Worm (Caenorhabditis elegans) whole organism, young adult: ENCODE measurements around the gene rpl-29.

Experiments
- B0035.1 ChIP-seq: sonication (generic microtip); optimal IDR thresholded peaks from 2 replicates; lab custom pipeline; 2016; ENCODE audit warnings: missing genetic modification characterization, mild to moderate bottlenecking, missing compliant biosample characterization, missing genotype, missing genetic modification reagents
- B0261.1 ChIP-seq: sonication (generic microtip); optimal IDR thresholded peaks from 2 replicates; lab custom pipeline; 2016; ENCODE audit warnings: mild to moderate bottlenecking, missing genetic modification characterization, moderate library complexity, missing compliant biosample characterization
- C06A6.2 ChIP-seq: fragments of 200-800 bp; sonication (Bioruptor generic); conservative IDR thresholded peaks from 2 replicates; pipeline ENCODE4 v1.3.6; 2022; ENCODE audit warnings: missing genetic modification characterization, missing compliant biosample characterization
- F33H1.4 ChIP-seq: fragments of 200-800 bp; sonication (Bioruptor generic); IDR thresholded peaks from 2 replicates; pipeline ENCODE4 v1.3.6; 2022; ENCODE audit warnings: missing genetic modification reagents, missing genetic modification characterization, missing compliant biosample characterization
- F49E8.2 ChIP-seq: sonication (generic microtip); optimal IDR thresholded peaks from 3 replicates; lab custom pipeline; 2017; ENCODE audit warnings: missing genetic modification characterization, mild to moderate bottlenecking, missing compliant biosample characterization, antibody characterized with exemption, moderate library complexity; ENCODE audit not compliant: insufficient read depth
- F52B5.7 ChIP-seq: sonication (generic microtip); optimal IDR thresholded peaks from 2 replicates; lab custom pipeline; 2016; ENCODE audit warnings: mild to moderate bottlenecking, missing genetic modification characterization, missing compliant biosample characterization
- F57C9.4 ChIP-seq: sonication (generic microtip); optimal IDR thresholded peaks from 2 replicates; lab custom pipeline; 2017; ENCODE audit warnings: mild to moderate bottlenecking, missing genetic modification characterization, missing compliant biosample characterization
- K12H6.12 ChIP-seq: fragments of 200-800 bp; sonication (Bioruptor generic); optimal IDR thresholded peaks from 2 replicates; lab custom pipeline; 2018; ENCODE audit warnings: mild to moderate bottlenecking, missing genetic modification characterization, missing compliant biosample characterization
- Y67H2A.10 ChIP-seq: fragments of 200-800 bp; sonication (Bioruptor generic); conservative IDR thresholded peaks from 2 replicates; pipeline ENCODE4 v1.3.6; 2022; ENCODE audit warnings: missing genetic modification reagents, missing genetic modification characterization, missing compliant biosample characterization
- ZK185.1 ChIP-seq: sonication (generic microtip); optimal IDR thresholded peaks from 2 replicates; lab custom pipeline; 2016; ENCODE audit warnings: mild to moderate bottlenecking, missing genetic modification characterization, missing compliant biosample characterization; ENCODE audit not compliant: poor library complexity, severe bottlenecking
- ama-1 ChIP-seq, 3 experiments: fragments of 150-350 bp in 1 of 3; sonication (generic microtip) in 2 of 3; optimal IDR thresholded peaks; 2 replicates each; lab custom pipeline; 2014 to 2018; ENCODE audit warnings: missing biosample characterization in 2 of 3, missing genetic modification characterization in 2 of 3, missing genetic modification reagents in 2 of 3
- attf-5 ChIP-seq: fragments of 200-800 bp; sonication (Bioruptor generic); optimal IDR thresholded peaks from 2 replicates; lab custom pipeline; 2018; ENCODE audit warnings: mild to moderate bottlenecking, missing genetic modification characterization, missing compliant biosample characterization
- bed-1 ChIP-seq: fragments of 200-800 bp; sonication (Bioruptor generic); IDR thresholded peaks from 2 replicates; pipeline ENCODE4 v1.3.6; 2022; ENCODE audit warnings: missing genetic modification reagents, missing genetic modification characterization, missing compliant biosample characterization
- cebp-2 ChIP-seq: fragments of 200-800 bp; sonication (Bioruptor generic); IDR thresholded peaks from 2 replicates; pipeline ENCODE4 v1.3.6; 2022; ENCODE audit warnings: missing genetic modification characterization, missing compliant biosample characterization
- ceh-100 ChIP-seq: fragments of 200-800 bp; sonication (Bioruptor generic); IDR thresholded peaks from 2 replicates; pipeline ENCODE4 v1.3.6; 2022; ENCODE audit warnings: missing genetic modification reagents, missing genetic modification characterization, missing compliant biosample characterization
- ceh-27 ChIP-seq: fragments of 200-800 bp; sonication (Bioruptor generic); optimal IDR thresholded peaks from 2 replicates; lab custom pipeline; 2018; ENCODE audit warnings: mild to moderate bottlenecking, missing genetic modification characterization, moderate library complexity, missing compliant biosample characterization
- ceh-40 ChIP-seq: fragments of 200-800 bp; sonication (Bioruptor generic); IDR thresholded peaks from 2 replicates; pipeline ENCODE4 v1.3.6; 2022; ENCODE audit warnings: missing genetic modification characterization, missing compliant biosample characterization
- ceh-58 ChIP-seq: fragments of 200-800 bp; sonication (Bioruptor generic); IDR thresholded peaks from 2 replicates; pipeline ENCODE4 v1.3.6; 2022; ENCODE audit warnings: missing genetic modification characterization, missing compliant biosample characterization
- ceh-91 ChIP-seq: fragments of 200-800 bp; sonication (Bioruptor generic); IDR thresholded peaks from 2 replicates; pipeline ENCODE4 v1.3.6; 2022; ENCODE audit warnings: missing genetic modification reagents, missing genetic modification characterization, missing compliant biosample characterization
- dox-1 ChIP-seq: fragments of 200-800 bp; sonication (Bioruptor generic); IDR thresholded peaks from 2 replicates; pipeline ENCODE4 v1.3.6; 2022; ENCODE audit warnings: missing genetic modification reagents, missing genetic modification characterization, missing compliant biosample characterization
- ets-4 ChIP-seq: fragments of 200-800 bp; sonication (Bioruptor generic); optimal IDR thresholded peaks from 2 replicates; lab custom pipeline; 2018; ENCODE audit warnings: mild to moderate bottlenecking, missing genetic modification characterization, missing compliant biosample characterization
- hmg-20 ChIP-seq: fragments of 200-800 bp; sonication (Bioruptor generic); IDR thresholded peaks from 2 replicates; pipeline ENCODE4 v1.3.6; 2022; ENCODE audit warnings: missing genetic modification reagents, missing genetic modification characterization, missing compliant biosample characterization
- let-607 ChIP-seq, 2 experiments: fragments of 200-800 bp in 1 of 2; sonication (Bioruptor generic) in 1 of 2; sonication (generic microtip) in 1 of 2; optimal IDR thresholded peaks; 2 replicates each; lab custom pipeline; 2016 to 2018; ENCODE audit warnings: mild to moderate bottlenecking in 2 of 2, missing compliant biosample characterization in 2 of 2, missing genetic modification characterization in 2 of 2, moderate library complexity in 2 of 2, missing genotype in 1 of 2
- lin-26 ChIP-seq: fragments of 200-800 bp; sonication (Bioruptor generic); IDR thresholded peaks from 2 replicates; pipeline ENCODE4 v1.3.6; 2022; ENCODE audit warnings: missing genetic modification reagents, missing genetic modification characterization, missing compliant biosample characterization
- lin-54 ChIP-seq: fragments of 200-800 bp; sonication (Bioruptor generic); optimal IDR thresholded peaks from 2 replicates; lab custom pipeline; 2018; ENCODE audit warnings: mild to moderate bottlenecking, missing genetic modification characterization, missing compliant biosample characterization
- lsl-1 ChIP-seq: fragments of 200-800 bp; sonication (Bioruptor generic); optimal IDR thresholded peaks from 2 replicates; lab custom pipeline; 2018; ENCODE audit warnings: mild to moderate bottlenecking, missing genetic modification characterization, moderate library complexity, missing compliant biosample characterization
- madf-10 ChIP-seq: sonication (generic microtip); optimal IDR thresholded peaks from 2 replicates; lab custom pipeline; 2016; ENCODE audit warnings: mild to moderate bottlenecking, missing genetic modification characterization, missing compliant biosample characterization
- madf-3 ChIP-seq: fragments of 200-800 bp; sonication (Bioruptor generic); IDR thresholded peaks from 2 replicates; pipeline ENCODE4 v1.3.6; 2022; ENCODE audit warnings: missing genetic modification reagents, missing genetic modification characterization, missing compliant biosample characterization
- madf-6 ChIP-seq: fragments of 200-800 bp; sonication (Bioruptor generic); IDR thresholded peaks from 2 replicates; pipeline ENCODE4 v1.3.6; 2022; ENCODE audit warnings: missing genetic modification reagents, missing genetic modification characterization, missing compliant biosample characterization
- mcd-1 ChIP-seq: fragments of 200-800 bp; sonication (Bioruptor generic); IDR thresholded peaks from 2 replicates; pipeline ENCODE4 v1.3.6; 2022; ENCODE audit warnings: missing genetic modification reagents, missing genetic modification characterization, missing compliant biosample characterization
- mes-4 ChIP-seq: sonication (generic microtip); optimal IDR thresholded peaks from 2 replicates; lab custom pipeline; 2016; ENCODE audit warnings: missing genotype, missing genetic modification characterization, missing compliant biosample characterization
- nhr-120 ChIP-seq: fragments of 200-800 bp; sonication (Bioruptor generic); IDR thresholded peaks from 2 replicates; pipeline ENCODE4 v1.3.6; 2022; ENCODE audit warnings: missing genetic modification characterization, missing compliant biosample characterization
- nhr-80 ChIP-seq: sonication (generic microtip); optimal IDR thresholded peaks from 2 replicates; lab custom pipeline; 2016; ENCODE audit warnings: missing genetic modification characterization, missing compliant biosample characterization
- pha-4 ChIP-seq: fragments of 150-350 bp; sonication (generic microtip); optimal IDR thresholded peaks from 2 replicates; lab custom pipeline; 2014; ENCODE audit warnings: missing biosample characterization, missing genetic modification reagents, missing genetic modification characterization
- sdz-38 ChIP-seq: sonication (generic microtip); optimal IDR thresholded peaks from 2 replicates; lab custom pipeline; 2016; ENCODE audit warnings: missing genotype, missing genetic modification characterization, missing compliant biosample characterization
- snpc-1.1 ChIP-seq: sonication (generic microtip); optimal IDR thresholded peaks from 2 replicates; lab custom pipeline; 2017; ENCODE audit warnings: missing genetic modification characterization, mild to moderate bottlenecking, missing compliant biosample characterization, antibody characterized with exemption, moderate library complexity, missing genotype, missing genetic modification reagents; ENCODE audit not compliant: insufficient read depth
- snpc-1.3 ChIP-seq: sonication (generic microtip); optimal IDR thresholded peaks from 2 replicates; lab custom pipeline; 2017; ENCODE audit warnings: missing genetic modification characterization, mild to moderate bottlenecking, missing compliant biosample characterization, antibody characterized with exemption, moderate library complexity, missing genotype, missing genetic modification reagents; ENCODE audit not compliant: insufficient read depth
- sptf-2 ChIP-seq: fragments of 200-800 bp; sonication (Bioruptor generic); optimal IDR thresholded peaks from 2 replicates; lab custom pipeline; 2018; ENCODE audit warnings: mild to moderate bottlenecking, missing genetic modification characterization, missing compliant biosample characterization
- tbp1 ChIP-seq: fragments of 200-800 bp; sonication (Bioruptor generic); optimal IDR thresholded peaks from 2 replicates; lab custom pipeline; 2018; ENCODE audit warnings: mild to moderate bottlenecking, missing genetic modification characterization, missing compliant biosample characterization
- tbx-9 ChIP-seq: sonication (generic microtip); optimal IDR thresholded peaks from 2 replicates; lab custom pipeline; 2016; ENCODE audit warnings: borderline replicate concordance, missing genetic modification characterization, inconsistent platforms, missing compliant biosample characterization
- tlf-1 ChIP-seq: fragments of 200-800 bp; sonication (Bioruptor generic); optimal IDR thresholded peaks from 2 replicates; lab custom pipeline; 2018; ENCODE audit warnings: mild to moderate bottlenecking, missing genetic modification characterization, missing compliant biosample characterization
- unc-62 ChIP-seq: fragments of 150-350 bp; optimal IDR thresholded peaks from 2 replicates; lab custom pipeline; 2014; ENCODE audit warnings: missing biosample characterization, missing genetic modification reagents, missing genetic modification characterization
- zim-3 ChIP-seq: sonication (generic microtip); optimal IDR thresholded peaks from 2 replicates; lab custom pipeline; 2017; ENCODE audit warnings: mild to moderate bottlenecking, missing genetic modification characterization, moderate library complexity, missing compliant biosample characterization
- ztf-18 ChIP-seq: sonication (generic microtip); optimal IDR thresholded peaks from 2 replicates; lab custom pipeline; 2016; ENCODE audit warnings: missing genotype, mild to moderate bottlenecking, missing genetic modification characterization, missing compliant biosample characterization
- ztf-22 ChIP-seq: fragments of 200-800 bp; sonication (Bioruptor generic); optimal IDR thresholded peaks from 2 replicates; lab custom pipeline; 2018; ENCODE audit warnings: mild to moderate bottlenecking, missing genetic modification characterization, moderate library complexity, missing compliant biosample characterization
- ztf-26 ChIP-seq: sonication (generic microtip); optimal IDR thresholded peaks from 2 replicates; lab custom pipeline; 2017; ENCODE audit warnings: missing genetic modification characterization, missing compliant biosample characterization
- ztf-3 ChIP-seq: fragments of 200-800 bp; sonication (Bioruptor generic); optimal IDR thresholded peaks from 2 replicates; lab custom pipeline; 2018; ENCODE audit warnings: mild to moderate bottlenecking, missing genetic modification characterization, missing compliant biosample characterization

rpl-29 gene

DNA sequence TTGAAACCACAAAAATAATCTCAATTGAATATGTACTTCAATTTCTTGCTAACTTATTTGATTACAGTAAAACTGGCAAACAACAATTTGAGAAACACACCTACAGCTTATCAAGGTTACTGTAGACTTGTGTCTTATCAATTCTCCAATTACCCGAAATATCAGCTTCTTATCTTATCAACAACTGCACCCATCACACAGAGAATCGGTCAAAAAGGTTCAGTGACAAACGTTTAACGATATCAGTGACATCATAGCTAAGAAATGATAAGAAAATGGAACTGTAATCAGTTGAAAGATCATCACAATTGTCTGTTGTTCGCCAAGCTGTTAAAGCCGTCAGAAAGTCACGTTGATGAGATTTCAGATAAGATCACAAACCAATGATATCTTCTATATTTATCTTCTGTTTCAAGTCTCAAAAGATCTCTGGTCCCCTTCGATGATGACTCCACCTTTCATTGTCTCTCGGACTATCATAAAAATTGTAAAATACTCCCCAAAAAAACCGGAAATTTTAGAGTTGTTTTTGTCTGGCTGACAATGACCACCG lies 37.3 kb downstream of the rpl-29 start:
- TF ChIP-seq ceh-58 (GFP tag; lab: Robert Waterston, UW): no peak
- TF ChIP-seq Y67H2A.10 (GFP tag; lab: Robert Waterston, UW): no peak
- no peak for TF ChIP-seq sptf-2 (GFP tag; lab: Kevin White, UChicago)
- no peak for TF ChIP-seq B0261.1 (tag; lab: Kevin White, UChicago)
- peak; percentile 50; the same call in 1 of the 2 replicates for TF ChIP-seq mcd-1 (GFP tag; lab: Robert Waterston, UW)
- no peak for TF ChIP-seq bed-1
- no peak for TF ChIP-seq zim-3 (tag; lab: Kevin White, UChicago)
- no peak for TF ChIP-seq F33H1.4
- no peak for TF ChIP-seq snpc-1.3
- TF ChIP-seq ztf-3 (GFP tag; lab: Kevin White, UChicago): no peak
- TF ChIP-seq F57C9.4: no peak
- peak; percentile 71 for TF ChIP-seq madf-10 (tag; lab: Kevin White, UChicago)
- peak; percentile 49 for TF ChIP-seq ZK185.1 (tag; lab: Kevin White, UChicago)
- no peak for TF ChIP-seq lin-26 (GFP tag; lab: Robert Waterston, UW)
- no peak for TF ChIP-seq ztf-18 (tag; lab: Kevin White, UChicago)
- no peak for TF ChIP-seq nhr-120 (GFP tag; lab: Robert Waterston, UW)
- TF ChIP-seq C06A6.2: peak; percentile 77
- TF ChIP-seq ets-4 (GFP tag; lab: Kevin White, UChicago): peak; percentile 93
- TF ChIP-seq F49E8.2 (tag; lab: Kevin White, UChicago): no peak
- TF ChIP-seq ama-1 (optimal IDR thresholded peaks at IDR 0.05; lab: Kevin White, UChicago): no peak
- TF ChIP-seq ama-1 (GFP tag; optimal IDR thresholded peaks at IDR 0.05; lab: Kevin White, UChicago): no peak
- TF ChIP-seq lsl-1 (GFP tag; lab: Kevin White, UChicago): no peak
- no peak for TF ChIP-seq K12H6.12 (tag; lab: Kevin White, UChicago)
- TF ChIP-seq tbx-9: no peak
- TF ChIP-seq madf-3 (GFP tag; lab: Robert Waterston, UW): no peak
- peak; percentile 59 for TF ChIP-seq pha-4 (tag; lab: Kevin White, UChicago)
- TF ChIP-seq ztf-22 (GFP tag; lab: Kevin White, UChicago): peak; percentile 90
- no peak for TF ChIP-seq ceh-91 (GFP tag; lab: Robert Waterston, UW)
- TF ChIP-seq B0035.1: no peak
- peak; percentile 26 for TF ChIP-seq unc-62
- no peak for TF ChIP-seq cebp-2 (GFP tag; lab: Robert Waterston, UW)
- no peak for TF ChIP-seq madf-6 (GFP tag; lab: Robert Waterston, UW)
- peak; percentile 65 for TF ChIP-seq tbp1 (GFP tag; lab: Kevin White, UChicago)
- no peak for TF ChIP-seq ceh-100 (GFP tag; lab: Robert Waterston, UW)
- TF ChIP-seq lin-54 (GFP tag; lab: Kevin White, UChicago): peak; percentile 39
- TF ChIP-seq ceh-27 (GFP tag; lab: Kevin White, UChicago): no peak
- no peak for TF ChIP-seq attf-5 (GFP tag; lab: Kevin White, UChicago)
- no peak for TF ChIP-seq snpc-1.1 (tag; lab: Kevin White, UChicago)
- TF ChIP-seq ztf-26 (tag; lab: Kevin White, UChicago): peak; percentile 74
- no peak for TF ChIP-seq sdz-38 (tag; lab: Kevin White, UChicago)
- TF ChIP-seq nhr-80: peak; percentile 97
- no peak for TF ChIP-seq hmg-20 (GFP tag; lab: Robert Waterston, UW)
- no peak for TF ChIP-seq mes-4
- peak in 1 of 2 experiments; percentile 62 for TF ChIP-seq let-607 (tag; optimal IDR thresholded peaks at IDR 0.05; lab: Kevin White, UChicago)
- TF ChIP-seq F52B5.7 (tag; lab: Kevin White, UChicago): no peak
- peak; percentile 70 for TF ChIP-seq tlf-1 (GFP tag; lab: Kevin White, UChicago)
- TF ChIP-seq dox-1: no peak; the same call in 1 of the 2 replicates
- TF ChIP-seq ceh-40 (GFP tag; lab: Robert Waterston, UW): no peak
